Worm (Caenorhabditis elegans) whole organism, L4 larva: ENCODE data around the gene F49A5.10.

Source experiments
- D1046.2 ChIP-seq: fragments of 200-800 bp; sonication (Bioruptor generic); IDR thresholded peaks from 2 replicates; pipeline ENCODE4 v1.3.6; 2022; ENCODE audit warnings: missing genetic modification characterization, missing compliant biosample characterization
- F26F4.8 ChIP-seq: fragments of 200-800 bp; sonication (Bioruptor generic); conservative IDR thresholded peaks from 2 replicates; pipeline ENCODE4 v1.3.6; 2022; ENCODE audit warnings: missing genetic modification characterization, missing compliant biosample characterization
- T26A8.4 ChIP-seq: fragments of 200-800 bp; sonication (Bioruptor generic); IDR thresholded peaks from 2 replicates; pipeline ENCODE4 v1.3.6; 2022; ENCODE audit warnings: missing genetic modification characterization, missing compliant biosample characterization
- Y105C5A.15 ChIP-seq: fragments of 200-800 bp; sonication (Bioruptor generic); IDR thresholded peaks from 2 replicates; pipeline ENCODE4 v1.3.6; 2022; ENCODE audit warnings: missing genetic modification characterization, missing compliant biosample characterization
- Y75B8A.6 ChIP-seq: fragments of 200-800 bp; sonication (Bioruptor generic); IDR thresholded peaks from 2 replicates; pipeline ENCODE4 v1.3.6; 2022; ENCODE audit warnings: missing genetic modification reagents, missing genetic modification characterization, missing compliant biosample characterization
- ZK337.2 ChIP-seq: fragments of 200-800 bp; sonication (Bioruptor generic); IDR thresholded peaks from 2 replicates; pipeline ENCODE4 v1.3.6; 2022; ENCODE audit warnings: missing genetic modification reagents, missing genetic modification characterization, missing compliant biosample characterization
- ceh-62 ChIP-seq: sonication (generic microtip); optimal IDR thresholded peaks from 2 replicates; lab custom pipeline; 2017; ENCODE audit warnings: missing biosample characterization, missing genetic modification characterization
- ces-1 ChIP-seq: fragments of 150-350 bp; sonication (generic microtip); optimal IDR thresholded peaks from 4 replicates; lab custom pipeline; 2014; ENCODE audit warnings: missing biosample characterization, missing genetic modification reagents, missing genetic modification characterization
- daf-12 ChIP-seq: fragments of 150-350 bp; optimal IDR thresholded peaks from 2 replicates; lab custom pipeline; 2014; ENCODE audit warnings: missing biosample characterization, missing genetic modification reagents, missing genetic modification characterization
- daf-16 ChIP-seq, 3 experiments: sonication (generic microtip); optimal IDR thresholded peaks; 2 replicates each; lab custom pipeline; 2016 to 2017; ENCODE audit warnings: missing genetic modification characterization in 3 of 3, missing genetic modification reagents in 3 of 3, mild to moderate bottlenecking in 2 of 3, missing compliant biosample characterization in 2 of 3, missing biosample characterization in 1 of 3, moderate library complexity in 1 of 3
- daf-8 ChIP-seq: fragments of 200-800 bp; sonication (Bioruptor generic); IDR thresholded peaks from 2 replicates; pipeline ENCODE4 v1.3.6; 2022; ENCODE audit warnings: missing genetic modification characterization, missing compliant biosample characterization
- dmd-6 ChIP-seq: fragments of 200-800 bp; sonication (Bioruptor generic); IDR thresholded peaks from 2 replicates; pipeline ENCODE4 v1.3.6; 2022; ENCODE audit warnings: missing genetic modification reagents, missing genetic modification characterization, missing compliant biosample characterization
- dpl-1 ChIP-seq: fragments of 150-350 bp; optimal IDR thresholded peaks from 2 replicates; lab custom pipeline; 2014; ENCODE audit warnings: missing biosample characterization, missing genetic modification reagents, missing genetic modification characterization
- duxl-1 ChIP-seq: sonication (generic microtip); optimal IDR thresholded peaks from 2 replicates; lab custom pipeline; 2016; ENCODE audit warnings: mild to moderate bottlenecking, missing genetic modification characterization, moderate library complexity, missing compliant biosample characterization; ENCODE audit not compliant: poor library complexity
- dve-1 ChIP-seq: sonication (generic microtip); optimal IDR thresholded peaks from 2 replicates; lab custom pipeline; 2017; ENCODE audit warnings: antibody characterized with exemption, mild to moderate bottlenecking, missing genetic modification characterization, missing compliant biosample characterization; ENCODE audit not compliant: insufficient read depth
- egl-43 ChIP-seq: fragments of 200-800 bp; sonication (Bioruptor generic); IDR thresholded peaks from 2 replicates; pipeline ENCODE4 v1.3.6; 2022; ENCODE audit warnings: missing genetic modification reagents, missing genetic modification characterization, missing compliant biosample characterization
- hlh-11 ChIP-seq: fragments of 200-800 bp; sonication (Bioruptor generic); optimal IDR thresholded peaks from 2 replicates; lab custom pipeline; 2018; ENCODE audit warnings: mild to moderate bottlenecking, missing genetic modification characterization, missing compliant biosample characterization
- hlh-30 ChIP-seq: sonication (generic microtip); optimal IDR thresholded peaks from 2 replicates; lab custom pipeline; 2017; ENCODE audit warnings: antibody characterized with exemption, mild to moderate bottlenecking, missing genetic modification characterization, missing compliant biosample characterization; ENCODE audit not compliant: insufficient read depth
- lin-1 ChIP-seq: fragments of 200-800 bp; sonication (Bioruptor generic); IDR thresholded peaks from 2 replicates; pipeline ENCODE4 v1.3.6; 2022; ENCODE audit warnings: missing genetic modification reagents, missing genetic modification characterization, missing compliant biosample characterization
- madf-9 ChIP-seq: fragments of 200-800 bp; sonication (Bioruptor generic); conservative IDR thresholded peaks from 2 replicates; pipeline ENCODE4 v1.3.6; 2022; ENCODE audit warnings: missing genetic modification reagents, missing genetic modification characterization, missing compliant biosample characterization
- nhr-102 ChIP-seq: sonication (generic microtip); optimal IDR thresholded peaks from 2 replicates; lab custom pipeline; 2016; ENCODE audit warnings: mild to moderate bottlenecking, missing genetic modification characterization, moderate library complexity, missing compliant biosample characterization
- nhr-11 ChIP-seq: fragments of 150-350 bp; optimal IDR thresholded peaks from 2 replicates; lab custom pipeline; 2014; ENCODE audit warnings: missing biosample characterization, missing genetic modification characterization
- nhr-237 ChIP-seq: sonication (generic microtip); optimal IDR thresholded peaks from 2 replicates; lab custom pipeline; 2017; ENCODE audit warnings: missing biosample characterization, missing genetic modification characterization
- nhr-25 ChIP-seq: sonication (generic microtip); optimal IDR thresholded peaks from 2 replicates; lab custom pipeline; 2017; ENCODE audit warnings: missing genetic modification characterization, mild to moderate bottlenecking, missing compliant biosample characterization, antibody characterized with exemption, moderate library complexity, borderline replicate concordance; ENCODE audit not compliant: insufficient read depth
- nhr-6 ChIP-seq: fragments of 150-350 bp; optimal IDR thresholded peaks from 2 replicates; lab custom pipeline; 2014; ENCODE audit warnings: missing biosample characterization, missing genetic modification characterization
- nhr-76 ChIP-seq: fragments of 150-350 bp; optimal IDR thresholded peaks from 2 replicates; lab custom pipeline; 2014; ENCODE audit warnings: missing biosample characterization, missing genetic modification characterization
- rbr-2 ChIP-seq: sonication (generic microtip); optimal IDR thresholded peaks from 2 replicates; lab custom pipeline; 2016; ENCODE audit warnings: missing genotype, missing genetic modification characterization, missing compliant biosample characterization
- sdz-12 ChIP-seq: fragments of 200-800 bp; sonication (Bioruptor generic); optimal IDR thresholded peaks from 2 replicates; lab custom pipeline; 2018; ENCODE audit warnings: mild to moderate bottlenecking, missing genetic modification characterization, missing compliant biosample characterization
- set-16 ChIP-seq: fragments of 200-800 bp; sonication (Bioruptor generic); IDR thresholded peaks from 2 replicates; pipeline ENCODE4 v1.3.6; 2022; ENCODE audit warnings: missing genetic modification reagents, missing genetic modification characterization, missing compliant biosample characterization
- snpc-1.2 ChIP-seq: fragments of 200-800 bp; sonication (Bioruptor generic); IDR thresholded peaks from 2 replicates; pipeline ENCODE4 v1.3.6; 2022; ENCODE audit warnings: missing genetic modification reagents, missing genetic modification characterization, missing compliant biosample characterization
- spr-3 ChIP-seq: fragments of 200-800 bp; sonication (Bioruptor generic); optimal IDR thresholded peaks from 2 replicates; lab custom pipeline; 2018; ENCODE audit warnings: mild to moderate bottlenecking, missing genetic modification characterization, missing compliant biosample characterization
- tra-1 ChIP-seq: fragments of 200-800 bp; sonication (Bioruptor generic); IDR thresholded peaks from 2 replicates; pipeline ENCODE4 v1.3.6; 2022; ENCODE audit warnings: missing genetic modification reagents, missing genetic modification characterization, missing compliant biosample characterization
- zfp-2 ChIP-seq: sonication (generic microtip); optimal IDR thresholded peaks from 2 replicates; lab custom pipeline; 2016; ENCODE audit warnings: mild to moderate bottlenecking, missing genetic modification characterization, missing compliant biosample characterization

The F49A5.10 gene

DNA sequence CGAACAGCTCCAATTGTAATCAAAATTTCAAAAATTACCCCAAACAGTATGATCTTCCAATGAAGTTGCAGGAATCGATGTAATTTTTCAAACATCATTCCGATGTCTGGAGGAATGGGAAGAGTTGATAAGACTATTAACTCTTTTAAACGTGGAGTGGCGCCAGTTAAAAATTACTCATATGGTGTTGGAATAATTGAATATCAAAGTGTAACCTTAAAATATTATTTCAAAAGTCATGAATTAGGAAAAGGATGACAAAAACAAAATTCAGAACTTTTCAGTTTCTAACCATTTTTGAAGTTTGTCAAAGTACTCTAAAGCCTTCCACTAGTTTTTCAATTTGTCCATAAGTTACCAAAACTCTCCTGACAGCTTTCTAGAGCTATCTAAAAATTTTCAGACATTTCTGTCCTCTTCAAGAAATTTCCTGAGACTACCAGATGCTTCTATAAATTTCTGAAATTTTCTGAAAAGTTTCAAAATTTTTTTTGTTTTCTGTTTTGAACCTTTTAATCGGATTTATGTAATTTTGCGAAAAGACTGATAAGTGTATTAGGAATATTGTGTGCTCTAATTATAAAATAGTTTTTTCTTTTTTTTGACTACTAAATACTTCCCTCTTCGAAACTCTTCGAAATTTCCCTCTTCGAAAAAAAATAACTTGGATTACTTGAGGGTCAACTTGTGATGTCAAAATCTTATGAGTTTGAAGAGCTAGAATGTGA is 20.9 kb upstream of the F49A5.10 start, which contains the start of the genes clec-35 and clec-27:
TSS of gene clec-35 (minus strand) at position 101 of the 728 bp plus-strand sequence.
TSS of gene clec-27 (plus strand) at position 678 of the 728 bp plus-strand sequence.
- no peak for TF ChIP-seq rbr-2
- no peak for TF ChIP-seq dpl-1 (GFP tag; lab: Kevin White, UChicago)
- no peak for TF ChIP-seq D1046.2 (GFP tag; lab: Robert Waterston, UW)
- no peak for TF ChIP-seq snpc-1.2 (GFP tag; lab: Robert Waterston, UW)

DNA sequence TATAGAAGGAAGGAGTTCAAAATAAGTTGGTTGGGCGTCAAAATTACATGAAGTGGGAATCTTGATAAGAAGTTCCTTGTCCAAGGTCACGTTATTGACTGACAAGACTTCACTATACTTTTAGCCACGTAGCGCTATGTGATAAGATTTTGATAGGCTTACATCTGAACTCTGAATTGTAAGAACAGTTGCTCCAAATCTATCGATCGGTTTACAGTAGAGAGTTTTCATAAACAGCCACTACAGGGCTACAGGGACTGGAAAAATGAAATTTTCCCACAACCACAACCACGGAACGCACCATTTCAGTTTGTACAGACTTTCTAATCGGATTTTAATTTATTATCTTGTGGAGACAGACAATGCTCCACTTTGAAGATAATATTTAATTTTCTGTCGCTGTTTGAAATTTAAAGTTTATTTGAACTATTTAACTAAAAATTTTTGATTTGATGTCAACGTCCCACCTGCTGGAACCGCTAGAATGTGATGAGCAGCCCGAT is 17.0 kb upstream of the F49A5.10 start, which contains the start of the genes clec-31 and clec-22:
TSS of gene clec-31 (minus strand) at position 101 of the 503 bp plus-strand sequence.
TSS of gene clec-22 (plus strand) at position 453 of the 503 bp plus-strand sequence.
- TF ChIP-seq lin-1 (GFP tag; lab: Robert Waterston, UW) (no peak), ZK337.2 (GFP tag; lab: Robert Waterston, UW) (no peak), nhr-76 (tag; lab: Kevin White, UChicago) (no peak), nhr-237 (tag; lab: Kevin White, UChicago) (no peak), Y105C5A.15 (GFP tag; lab: Robert Waterston, UW) (no peak), T26A8.4 (GFP tag; lab: Robert Waterston, UW) (no peak), tra-1 (GFP tag; lab: Robert Waterston, UW) (no peak), F26F4.8 (no peak), ceh-62 (tag; lab: Kevin White, UChicago) (no peak), ces-1 (GFP tag; lab: Kevin White, UChicago) (no peak), nhr-102 (tag; lab: Kevin White, UChicago) (no peak), nhr-25 (tag; lab: Kevin White, UChicago) (no peak), nhr-11 (tag; lab: Kevin White, UChicago) (no peak), spr-3 (GFP tag; lab: Kevin White, UChicago) (no peak), dve-1 (no peak), zfp-2 (no peak), Y75B8A.6 (GFP tag; lab: Robert Waterston, UW) (no peak)

DNA sequence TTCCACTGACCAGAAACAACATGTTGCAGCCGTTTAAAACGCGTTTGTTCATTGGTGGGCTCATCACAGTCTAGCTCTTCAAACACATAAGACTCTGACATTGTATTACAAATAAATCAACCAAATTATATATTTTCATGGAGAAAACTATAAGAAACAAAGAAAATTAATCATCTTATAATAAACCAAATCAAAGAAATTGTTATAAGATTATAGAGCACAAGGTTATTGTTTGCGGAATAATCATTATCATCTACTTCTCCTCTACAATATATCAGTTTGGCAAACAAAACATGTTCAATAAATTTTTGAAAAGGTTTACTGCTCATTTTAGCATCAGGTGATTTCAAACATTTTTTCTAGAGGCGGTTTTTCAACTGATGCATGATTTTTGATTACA is 13.3 kb upstream of the F49A5.10 start, which contains the start of the genes clec-32 and clec-24:
TSS of gene clec-32 (minus strand) at position 101 of the 400 bp plus-strand sequence.
TSS of gene clec-24 (plus strand) at position 294 of the 400 bp plus-strand sequence.
- no peak for TF ChIP-seq madf-9 (GFP tag; lab: Robert Waterston, UW)
- no peak for TF ChIP-seq duxl-1 (tag; lab: Kevin White, UChicago)
- TF ChIP-seq nhr-25 (tag; lab: Kevin White, UChicago), result no peak
- TF ChIP-seq daf-12, result no peak
- TF ChIP-seq nhr-76 (tag; lab: Kevin White, UChicago), result no peak
- no peak for TF ChIP-seq tra-1 (GFP tag; lab: Robert Waterston, UW)
- TF ChIP-seq hlh-30, result no peak
- no peak for TF ChIP-seq daf-8 (GFP tag; lab: Robert Waterston, UW)
- no peak for TF ChIP-seq set-16 (GFP tag; lab: Robert Waterston, UW)
- no peak for TF ChIP-seq rbr-2
- no peak for TF ChIP-seq sdz-12 (GFP tag; lab: Kevin White, UChicago)
- TF ChIP-seq hlh-11 (tag; lab: Kevin White, UChicago), result no peak

DNA sequence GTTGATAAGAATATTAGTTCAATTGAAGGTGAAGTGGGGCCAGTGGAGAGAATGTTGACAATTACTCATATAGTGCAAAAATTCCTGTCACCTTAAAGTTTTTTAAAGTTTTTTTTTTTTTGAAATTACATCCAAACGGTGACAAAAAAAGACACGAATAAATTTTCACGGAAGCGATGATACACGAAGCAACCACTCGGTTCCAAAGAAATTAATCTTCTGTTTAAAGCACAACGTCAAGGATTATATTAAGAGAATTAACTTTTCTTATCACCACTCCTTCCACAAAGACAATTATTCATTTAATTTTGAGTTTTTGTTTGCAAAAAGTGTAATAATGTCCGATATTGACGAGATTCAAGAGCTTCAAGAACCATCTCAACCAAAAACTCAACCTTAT is 9.7 kb upstream of the F49A5.10 start, which contains the start of gene clec-28:
TSS of gene clec-28 (plus strand) at position 301 of the 400 bp plus-strand sequence.
- no peak for TF ChIP-seq dve-1
- TF ChIP-seq nhr-6 (tag; lab: Kevin White, UChicago), result no peak
- no peak for TF ChIP-seq dmd-6 (GFP tag; lab: Robert Waterston, UW)
- TF ChIP-seq egl-43 (GFP tag; lab: Robert Waterston, UW), result no peak
- no peak for TF ChIP-seq daf-16 (GFP tag; optimal IDR thresholded peaks at IDR 0.05; lab: Kevin White, UChicago)
- no peak for TF ChIP-seq daf-16 (tag; optimal IDR thresholded peaks at IDR 0.05; lab: Kevin White, UChicago)
- no peak for TF ChIP-seq nhr-11 (tag; lab: Kevin White, UChicago)
